Fruit fly (Drosophila melanogaster) whole organism, pupa: ENCODE data around the gene CG8097.

Experiments used
- CG10348 ChIP-seq: fragments of 200-800 bp; sonication (Bioruptor generic); IDR thresholded peaks from 2 replicates; pipeline ENCODE4 v1.3.6; 2022; ENCODE audit warnings: missing biosample characterization, missing genetic modification characterization
- CG12605 ChIP-seq: fragments of 200-800 bp; sonication (Bioruptor generic); IDR thresholded peaks from 2 replicates; pipeline ENCODE4 v1.3.6; 2022; ENCODE audit warnings: missing biosample characterization, missing genetic modification characterization
- CG13204 ChIP-seq: fragments of 200-800 bp; sonication (Bioruptor generic); optimal IDR thresholded peaks from 2 replicates; lab custom pipeline; 2018; ENCODE audit warnings: missing biosample characterization, mild to moderate bottlenecking, missing genetic modification characterization, moderate library complexity
- CG14655 ChIP-seq: fragments of 200-800 bp; sonication (Bioruptor generic); optimal IDR thresholded peaks from 3 replicates; lab custom pipeline; 2017; ENCODE audit warnings: mild to moderate bottlenecking, missing biosample characterization, missing genetic modification reagents, missing genetic modification characterization
- CG15710 ChIP-seq: fragments of 200-800 bp; sonication (Bioruptor generic); optimal IDR thresholded peaks from 2 replicates; lab custom pipeline; 2018; ENCODE audit warnings: missing biosample characterization, mild to moderate bottlenecking, missing genetic modification characterization, moderate library complexity
- CG17806 ChIP-seq: fragments of 200-800 bp; sonication (Bioruptor generic); optimal IDR thresholded peaks from 2 replicates; lab custom pipeline; 2018; ENCODE audit warnings: missing biosample characterization, mild to moderate bottlenecking, missing genetic modification characterization, moderate library complexity
- CG32121 ChIP-seq: fragments of 200-800 bp; sonication (Bioruptor generic); IDR thresholded peaks from 2 replicates; pipeline ENCODE4 v1.3.6; 2022; ENCODE audit warnings: missing biosample characterization, missing genetic modification characterization
- CG34367 ChIP-seq: fragments of 200-800 bp; sonication (Bioruptor generic); optimal IDR thresholded peaks from 2 replicates; lab custom pipeline; 2018; ENCODE audit warnings: missing biosample characterization, mild to moderate bottlenecking, missing genetic modification characterization
- CG4496 ChIP-seq: fragments of 200-800 bp; sonication (Bioruptor generic); IDR thresholded peaks from 3 replicates; pipeline ENCODE4 v1.3.6; 2022; ENCODE audit warnings: missing biosample characterization, missing genetic modification characterization
- CG8159 ChIP-seq: fragments of 200-800 bp; sonication (Bioruptor generic); optimal IDR thresholded peaks from 3 replicates; lab custom pipeline; 2018; ENCODE audit warnings: missing biosample characterization, mild to moderate bottlenecking, missing genetic modification characterization, moderate library complexity
- CG8301 ChIP-seq: fragments of 200-800 bp; sonication (Bioruptor generic); optimal IDR thresholded peaks from 2 replicates; lab custom pipeline; 2018; ENCODE audit warnings: missing biosample characterization, mild to moderate bottlenecking, missing genetic modification characterization
- CG9948 ChIP-seq: fragments of 200-800 bp; sonication (Bioruptor generic); optimal IDR thresholded peaks from 2 replicates; lab custom pipeline; 2018; ENCODE audit warnings: missing biosample characterization, mild to moderate bottlenecking, missing genetic modification characterization, moderate library complexity
- D1 ChIP-seq: fragments of 200-800 bp; sonication (Bioruptor generic); optimal IDR thresholded peaks from 2 replicates; lab custom pipeline; 2018; ENCODE audit warnings: missing biosample characterization, mild to moderate bottlenecking, missing genetic modification characterization, moderate library complexity
- EcR ChIP-seq: fragments of 200-800 bp; sonication (Bioruptor generic); optimal IDR thresholded peaks from 3 replicates; lab custom pipeline; 2019; ENCODE audit warnings: missing biosample characterization, missing genetic modification characterization, mild to moderate bottlenecking, moderate library complexity, missing genetic modification reagents
- Ets98B ChIP-seq: fragments of 200-800 bp; sonication (Bioruptor generic); IDR thresholded peaks from 2 replicates; pipeline ENCODE4 v1.3.6; 2022; ENCODE audit warnings: missing biosample characterization, missing genetic modification characterization
- Pif1A ChIP-seq: fragments of 200-800 bp; sonication (Bioruptor generic); optimal IDR thresholded peaks from 3 replicates; lab custom pipeline; 2016; ENCODE audit warnings: missing biosample characterization, missing genetic modification characterization
- Pif1B ChIP-seq: fragments of 200-800 bp; sonication (Bioruptor generic); optimal IDR thresholded peaks from 3 replicates; lab custom pipeline; 2016; ENCODE audit warnings: missing biosample characterization, missing genetic modification characterization
- Snoo ChIP-seq: fragments of 200-800 bp; sonication (Bioruptor generic); optimal IDR thresholded peaks from 3 replicates; lab custom pipeline; 2017; ENCODE audit warnings: missing biosample characterization, mild to moderate bottlenecking, missing genetic modification characterization, inconsistent platforms
- fd96Ca ChIP-seq: fragments of 200-800 bp; sonication (Bioruptor generic); IDR thresholded peaks from 3 replicates; pipeline ENCODE4 v1.3.6; 2022; ENCODE audit warnings: missing biosample characterization, missing genetic modification characterization
- gl ChIP-seq: fragments of 200-800 bp; sonication (Bioruptor generic); optimal IDR thresholded peaks from 2 replicates; lab custom pipeline; 2018; ENCODE audit warnings: missing biosample characterization, mild to moderate bottlenecking, missing genetic modification characterization
- rn ChIP-seq: fragments of 200-800 bp; sonication (Bioruptor generic); IDR thresholded peaks from 2 replicates; pipeline ENCODE4 v1.3.6; 2022; ENCODE audit warnings: missing biosample characterization, missing genetic modification characterization

CG8097 gene

dm6 chrX:15610957-15611356, 28.0 kb downstream of the CG8097 start:
- TF ChIP-seq Snoo: no peak
- TF ChIP-seq CG8159 (tag; lab: Kevin White, UChicago): peak; percentile 14
- TF ChIP-seq CG14655 (GFP tag; lab: Kevin White, UChicago): peak; percentile 61
- peak; percentile 27 for TF ChIP-seq CG9948 (tag; lab: Kevin White, UChicago)
- no peak for TF ChIP-seq gl
- peak; percentile 35 for TF ChIP-seq CG8301
- no peak for TF ChIP-seq Pif1B
- TF ChIP-seq fd96Ca: no peak
- TF ChIP-seq Pif1A (GFP tag; lab: Kevin White, UChicago): peak; percentile 26
- TF ChIP-seq CG15710 (tag; lab: Kevin White, UChicago): peak; percentile 12
- TF ChIP-seq rn (GFP tag; lab: Robert Waterston, UW): no peak
- peak; percentile 35; the same call in 1 of the 3 replicates for TF ChIP-seq CG4496 (GFP tag; lab: Robert Waterston, UW)
- TF ChIP-seq CG17806 (tag; lab: Kevin White, UChicago): peak; percentile 31
- no peak for TF ChIP-seq CG32121 (GFP tag; lab: Robert Waterston, UW)
- TF ChIP-seq, all 21 proteins: peak for 8

- peak; percentile 75 for TF ChIP-seq CG13204
- TF ChIP-seq CG4496 (GFP tag; lab: Robert Waterston, UW): peak; percentile 31; the same call in 1 of the 3 replicates
- no peak for TF ChIP-seq rn (GFP tag; lab: Robert Waterston, UW)
- TF ChIP-seq CG34367 (tag; lab: Kevin White, UChicago): no peak
- TF ChIP-seq CG12605: peak; percentile 5; the same call in 1 of the 2 replicates
- TF ChIP-seq, all 21 proteins: peak for 3
Measured at dm6 chrX:15611795-15612194, 28.8 kb downstream of the CG8097 start.

- TF ChIP-seq D1: no peak
- TF ChIP-seq gl: no peak
- peak; percentile 50 for TF ChIP-seq CG9948 (tag; lab: Kevin White, UChicago)
- peak; percentile 73 for TF ChIP-seq CG14655 (GFP tag; lab: Kevin White, UChicago)
- TF ChIP-seq Snoo: peak; percentile 33
- peak; percentile 77; the same call in 2 of the 3 replicates for TF ChIP-seq CG4496 (GFP tag; lab: Robert Waterston, UW)
- no peak for TF ChIP-seq CG13204
- no peak for TF ChIP-seq fd96Ca
- TF ChIP-seq Ets98B: peak; percentile 49
- TF ChIP-seq CG32121 (GFP tag; lab: Robert Waterston, UW): peak; percentile 63
- peak; percentile 19 for TF ChIP-seq CG34367 (tag; lab: Kevin White, UChicago)
- peak; percentile 27 for TF ChIP-seq CG15710 (tag; lab: Kevin White, UChicago)
- peak; percentile 75 for TF ChIP-seq CG12605
- peak; percentile 28 for TF ChIP-seq Pif1A (GFP tag; lab: Kevin White, UChicago)
- peak; percentile 51 for TF ChIP-seq CG8159 (tag; lab: Kevin White, UChicago)
- TF ChIP-seq CG17806 (tag; lab: Kevin White, UChicago): peak; percentile 51
- no peak for TF ChIP-seq EcR
- peak; percentile 71 for TF ChIP-seq CG8301
- TF ChIP-seq Pif1B: no peak
Measured at dm6 chrX:15615426-15615825, 32.5 kb downstream of the CG8097 start.

- TF ChIP-seq EcR (no peak), Pif1B (no peak), gl (no peak), CG12605 (no peak), CG9948 (tag; lab: Kevin White, UChicago) (no peak)
Measured at dm6 chrX:15616018-15616417, 33.1 kb downstream of the CG8097 start.

- TF ChIP-seq Ets98B (no peak), EcR (no peak), gl (no peak), Pif1A (GFP tag; lab: Kevin White, UChicago) (no peak), CG14655 (GFP tag; lab: Kevin White, UChicago) (no peak), CG8301 (no peak), CG10348 (no peak), CG12605 (no peak), CG13204 (no peak), CG32121 (GFP tag; lab: Robert Waterston, UW) (no peak), CG34367 (tag; lab: Kevin White, UChicago) (no peak)
Measured at dm6 chrX:15616532-15616931, 33.6 kb downstream of the CG8097 start.

- peak; percentile 65 for TF ChIP-seq Pif1A (GFP tag; lab: Kevin White, UChicago)
- no peak for TF ChIP-seq EcR
- TF ChIP-seq CG15710 (tag; lab: Kevin White, UChicago): peak; percentile 2
- no peak for TF ChIP-seq gl
- peak; percentile 81 for TF ChIP-seq CG12605
- 0 out of 2 replicates have a peak, but pooled peaks have one; percentile 52 for TF ChIP-seq rn (GFP tag; lab: Robert Waterston, UW)
- TF ChIP-seq D1: no peak
- peak; percentile 86 for TF ChIP-seq CG4496 (GFP tag; lab: Robert Waterston, UW)
- TF ChIP-seq CG14655 (GFP tag; lab: Kevin White, UChicago): peak; percentile 61
- TF ChIP-seq CG34367 (tag; lab: Kevin White, UChicago): no peak
- TF ChIP-seq fd96Ca: peak; percentile 69; the same call in 2 of the 3 replicates
- peak; percentile 79 for TF ChIP-seq Ets98B
- peak; percentile 64 for TF ChIP-seq Pif1B
- TF ChIP-seq CG13204: no peak
- no peak for TF ChIP-seq Snoo
- TF ChIP-seq CG17806 (tag; lab: Kevin White, UChicago): peak; percentile 20
- TF ChIP-seq CG10348: no peak
- TF ChIP-seq CG9948 (tag; lab: Kevin White, UChicago): peak; percentile 20
- no peak for TF ChIP-seq CG8159 (tag; lab: Kevin White, UChicago)
- TF ChIP-seq CG32121 (GFP tag; lab: Robert Waterston, UW): peak; percentile 84
- TF ChIP-seq CG8301: peak; percentile 59
Measured at dm6 chrX:15617916-15618315, 35.0 kb downstream of the CG8097 start.
